Worm (Caenorhabditis elegans): ENCODE results near the gene F41G3.20.

- TF ChIP-seq nhr-77 (tag; optimal IDR thresholded peaks at IDR 0.05) (no peak), dpl-1 (GFP tag; optimal IDR thresholded peaks at IDR 0.05) (no peak), nhr-28 (tag; optimal IDR thresholded peaks at IDR 0.05) (no peak), nhr-90 (tag; optimal IDR thresholded peaks at IDR 0.05; ENCODE audit: poor library complexity) (no peak), lin-13 (GFP tag; optimal IDR thresholded peaks at IDR 0.05) (no peak), egl-27 (tag; optimal IDR thresholded peaks at IDR 0.05) (no peak), hlh-4 (tag; optimal IDR thresholded peaks at IDR 0.05) (no peak), aly-2 (tag; optimal IDR thresholded peaks at IDR 0.05) (no peak), mep-1 (tag; optimal IDR thresholded peaks at IDR 0.05) (no peak), hlh-17 (GFP tag; optimal IDR thresholded peaks at IDR 0.05; ENCODE audit: borderline replicate concordance) (no peak), ama-1 (optimal IDR thresholded peaks at IDR 0.05) (no peak)
These were observed 5.4 kb upstream of the F41G3.20 start, which contains the start of gene F41G3.3 for ce11 chrII:6756232-6756631.

All from whole organism, L1 larva.